Worm (Caenorhabditis elegans) whole organism, L1 larva: Measurements from ENCODE around the gene fipr-20.

Experiments used
- ama-1 ChIP-seq: fragments of 150-350 bp; optimal IDR thresholded peaks from 2 replicates; lab custom pipeline; 2014
- ceh-82 ChIP-seq, 3 experiments: fragments of 150-350 bp in 1 of 3; sonication (generic microtip) in 2 of 3; optimal IDR thresholded peaks; 2 replicates each; lab custom pipeline; 2014 to 2017; ENCODE audit warnings: missing biosample characterization in 3 of 3, missing genetic modification characterization in 3 of 3
- ces-1 ChIP-seq: fragments of 150-350 bp; optimal IDR thresholded peaks from 2 replicates; lab custom pipeline; 2014; ENCODE audit warnings: missing biosample characterization, missing genetic modification reagents, missing genetic modification characterization
- nhr-11 ChIP-seq: fragments of 150-350 bp; optimal IDR thresholded peaks from 2 replicates; lab custom pipeline; 2014; ENCODE audit warnings: missing biosample characterization, missing genetic modification characterization
- skn-1 ChIP-seq: fragments of 150-350 bp; optimal IDR thresholded peaks from 2 replicates; lab custom pipeline; 2014; ENCODE audit warnings: missing biosample characterization, missing genetic modification characterization
- unc-86 ChIP-seq: sonication (generic microtip); optimal IDR thresholded peaks from 2 replicates; lab custom pipeline; 2016; ENCODE audit warnings: missing genetic modification characterization, missing compliant biosample characterization

- TF ChIP-seq ces-1 (no peak), nhr-11 (tag; lab: Kevin White, UChicago) (no peak), ama-1 (no peak), ceh-82 (tag; optimal IDR thresholded peaks at IDR 0.05; lab: Kevin White, UChicago) (no peak), skn-1 (tag; lab: Kevin White, UChicago) (no peak), unc-86 (no peak)
Measured at ce11 chrIII:7508128-7508635, 46.0 kb upstream of the fipr-20 start, which contains the start of gene cls-1.
